Worm (Caenorhabditis elegans): ENCODE results near the gene nta-1.

The nta-1 gene

DNA sequence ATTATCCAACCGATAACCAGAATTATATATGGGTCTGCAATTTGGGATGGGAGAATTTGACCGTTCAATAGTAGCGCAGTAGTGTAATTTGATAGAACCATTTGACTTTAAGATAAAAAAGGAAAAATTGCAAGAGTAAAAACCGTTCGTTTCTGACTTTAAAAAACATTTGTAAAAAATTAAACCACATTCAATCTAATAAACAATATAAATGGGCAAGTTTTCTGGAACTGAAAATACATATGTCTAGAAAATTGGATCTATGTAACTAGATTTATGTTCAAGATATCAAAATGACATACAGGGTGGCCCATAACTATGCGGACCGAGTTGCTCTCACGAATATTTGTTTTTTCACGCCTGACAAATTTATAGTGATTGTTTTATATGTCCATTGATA, 49.0 kb downstream of the nta-1 start, which contains the start of gene srx-102:
Gene srx-102, minus strand, starts transcription at position 101 of the 400 bp plus-strand sequence.
- TF ChIP-seq nhr-12 (tag; optimal IDR thresholded peaks at IDR 0.05) (no peak), nhr-23 (tag; optimal IDR thresholded peaks at IDR 0.05) (no peak), hmg-11 (tag; optimal IDR thresholded peaks at IDR 0.05) (no peak), nhr-76 (tag; optimal IDR thresholded peaks at IDR 0.05) (no peak), elt-3 (tag; optimal IDR thresholded peaks at IDR 0.05) (no peak), ztf-11 (tag; optimal IDR thresholded peaks at IDR 0.05) (no peak), unc-39 (tag; optimal IDR thresholded peaks at IDR 0.05) (no peak), R02D3.7 (tag; optimal IDR thresholded peaks at IDR 0.05) (no peak), snpc-4 (tag; optimal IDR thresholded peaks at IDR 0.05) (no peak), ceh-82 (tag; optimal IDR thresholded peaks at IDR 0.05) (no peak), lin-39 (tag; optimal IDR thresholded peaks at IDR 0.05) (no peak), daf-12 (tag; optimal IDR thresholded peaks at IDR 0.05) (no peak), nhr-43 (tag; optimal IDR thresholded peaks at IDR 0.05; ENCODE audit: poor library complexity, severe bottlenecking) (no peak), tbx-2 (tag; optimal IDR thresholded peaks at IDR 0.05) (no peak), nhr-11 (tag; optimal IDR thresholded peaks at IDR 0.05) (no peak), fkh-2 (tag; optimal IDR thresholded peaks at IDR 0.05) (no peak), nhr-237 (tag; optimal IDR thresholded peaks at IDR 0.05) (no peak), unc-62 (GFP tag; optimal IDR thresholded peaks at IDR 0.05) (no peak)

All from whole organism, L3 larva.